Fruit fly (Drosophila melanogaster): ENCODE data around the gene ttm2.

Gene ttm2

dm6 chr3L:246644-247199, 28.2 kb upstream of the ttm2 start (continued):
- TF ChIP-seq CG10267 (tag; optimal IDR thresholded peaks at IDR 0.05) (peak; percentile 64), CG14860 (GFP tag; IDR thresholded peaks at IDR 0.05; ENCODE audit: partially characterized antibody) (peak; percentile 67), Bdp1 (GFP tag; optimal IDR thresholded peaks at IDR 0.05) (peak; percentile 51), CG13287 (GFP tag; IDR thresholded peaks at IDR 0.05; ENCODE audit: partially characterized antibody) (peak; percentile 66; the same call in 1 of the 2 replicates), sr (GFP tag; IDR thresholded peaks at IDR 0.05) (no peak), CG7271 (tag; optimal IDR thresholded peaks at IDR 0.05) (no peak), odd (GFP tag; optimal IDR thresholded peaks at IDR 0.05) (no peak), Mad (GFP tag; optimal IDR thresholded peaks at IDR 0.05) (peak; percentile 9), da (GFP tag; optimal IDR thresholded peaks at IDR 0.05) (peak; percentile 43), abd-A (tag; optimal IDR thresholded peaks at IDR 0.05) (no peak), CG10366 (GFP tag; IDR thresholded peaks at IDR 0.05) (no peak), CHES-1-like (GFP tag; optimal IDR thresholded peaks at IDR 0.05) (peak; percentile 50), CG2120 (GFP tag; optimal IDR thresholded peaks at IDR 0.05) (peak; percentile 53), ewg (GFP tag; optimal IDR thresholded peaks at IDR 0.05) (no peak), disco-r (GFP tag; optimal IDR thresholded peaks at IDR 0.05) (no peak), Dbx (GFP tag; IDR thresholded peaks at IDR 0.05) (peak; percentile 77; the same call in 2 of the 3 replicates), Sin3A (optimal IDR thresholded peaks at IDR 0.05) (peak; percentile 9), CG3847 (GFP tag; IDR thresholded peaks at IDR 0.05) (peak; percentile 58), CG12942 (GFP tag; optimal IDR thresholded peaks at IDR 0.05) (no peak), CG2712 (tag; optimal IDR thresholded peaks at IDR 0.05) (peak; percentile 29), Aef1 (GFP tag; IDR thresholded peaks at IDR 0.05) (peak; percentile 27; the same call in 1 of the 3 replicates), CG13624 (GFP tag; optimal IDR thresholded peaks at IDR 0.05) (peak; percentile 77), Gug (GFP tag; IDR thresholded peaks at IDR 0.05) (no peak), CG12659 (GFP tag; optimal IDR thresholded peaks at IDR 0.05) (peak; percentile 81), sd (tag; optimal IDR thresholded peaks at IDR 0.05) (no peak), CG12219 (GFP tag; optimal IDR thresholded peaks at IDR 0.05) (no peak), CG5245 (GFP tag; optimal IDR thresholded peaks at IDR 0.05) (peak; percentile 30), CG30403 (GFP tag; optimal IDR thresholded peaks at IDR 0.05) (peak; percentile 46), ac (GFP tag; optimal IDR thresholded peaks at IDR 0.05) (no peak), CG1603 (tag; optimal IDR thresholded peaks at IDR 0.05) (peak; percentile 77), CG11398 (GFP tag; optimal IDR thresholded peaks at IDR 0.05) (no peak), CG16815 (GFP tag; optimal IDR thresholded peaks at IDR 0.05) (no peak), mam (GFP tag; optimal IDR thresholded peaks at IDR 0.05) (peak; percentile 41), ham (GFP tag; IDR thresholded peaks at IDR 0.05) (no peak), CG4328 (GFP tag; optimal IDR thresholded peaks at IDR 0.05) (no peak), HHEX (GFP tag; optimal IDR thresholded peaks at IDR 0.05) (no peak), Hr78 (GFP tag; optimal IDR thresholded peaks at IDR 0.05) (no peak), slbo (GFP tag; IDR thresholded peaks at IDR 0.05) (peak; percentile 69), sob (GFP tag; IDR thresholded peaks at IDR 0.05) (0 out of 2 replicates have a peak, but pooled peaks have one; percentile 42), gt (GFP tag; IDR thresholded peaks at IDR 0.05) (no peak), jing (GFP tag; optimal IDR thresholded peaks at IDR 0.05) (no peak), jigr1 (GFP tag; IDR thresholded peaks at IDR 0.05) (no peak), CG17802 (tag; optimal IDR thresholded peaks at IDR 0.05) (peak; percentile 42), NC2α (GFP tag; optimal IDR thresholded peaks at IDR 0.05) (no peak), nau (GFP tag; optimal IDR thresholded peaks at IDR 0.05) (no peak), br (optimal IDR thresholded peaks at IDR 0.05) (no peak), org-1 (GFP tag; optimal IDR thresholded peaks at IDR 0.05) (no peak), exex (tag; optimal IDR thresholded peaks at IDR 0.05) (no peak), chif (GFP tag; optimal IDR thresholded peaks at IDR 0.05) (peak; percentile 48 to 54), stwl (tag; optimal IDR thresholded peaks at IDR 0.05) (peak; percentile 82), Ada2b (GFP tag; IDR thresholded peaks at IDR 0.05) (peak; percentile 22; the same call in 1 of the 2 replicates)
